Worm (Caenorhabditis elegans): ENCODE results near the gene hsp-4.

DNA sequence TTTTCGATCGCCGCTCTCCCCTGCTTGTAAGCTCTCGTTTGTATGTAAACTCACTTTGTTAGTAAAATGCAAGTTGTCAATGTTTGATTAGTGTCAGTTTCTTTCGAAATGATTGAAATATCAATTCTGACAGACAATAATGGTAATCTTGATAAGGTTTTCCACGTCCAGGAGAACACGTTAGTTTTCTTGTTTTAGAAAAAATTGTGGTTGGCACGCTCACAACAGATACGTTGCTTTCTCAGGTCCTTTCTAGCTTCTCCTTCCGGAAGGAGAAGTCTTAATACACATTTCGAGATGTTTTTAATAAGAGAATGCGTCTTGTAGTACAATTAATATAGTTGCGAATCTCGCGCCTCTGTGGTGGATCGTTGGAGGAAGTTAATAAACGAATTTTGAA, 16.3 kb upstream of the hsp-4 start, which contains the start of gene F43E2.6:
- TF ChIP-seq ztf-11 (tag; optimal IDR thresholded peaks at IDR 0.05), result no peak
- no peak for TF ChIP-seq jun-1 (tag; optimal IDR thresholded peaks at IDR 0.05)
- no peak for TF ChIP-seq nhr-43 (tag; optimal IDR thresholded peaks at IDR 0.05; ENCODE audit: poor library complexity, severe bottlenecking)
- no peak for TF ChIP-seq fos-1 (tag; optimal IDR thresholded peaks at IDR 0.05)
- TF ChIP-seq nhr-76 (tag; optimal IDR thresholded peaks at IDR 0.05), result no peak
- TF ChIP-seq fkh-10 (GFP tag; optimal IDR thresholded peaks at IDR 0.05), result no peak
- no peak for TF ChIP-seq nhr-237 (tag; optimal IDR thresholded peaks at IDR 0.05)
- TF ChIP-seq lin-15B (tag; optimal IDR thresholded peaks at IDR 0.05), result no peak
- TF ChIP-seq elt-3 (tag; optimal IDR thresholded peaks at IDR 0.05), result no peak
- no peak for TF ChIP-seq egl-5 (tag; optimal IDR thresholded peaks at IDR 0.05)
- TF ChIP-seq nfya-1 (tag; optimal IDR thresholded peaks at IDR 0.05; ENCODE audit: insufficient read depth), result no peak
- TF ChIP-seq lin-39 (tag; optimal IDR thresholded peaks at IDR 0.05), result no peak
- TF ChIP-seq ceh-9 (tag; optimal IDR thresholded peaks at IDR 0.05), result no peak
- no peak for TF ChIP-seq unc-62 (GFP tag; optimal IDR thresholded peaks at IDR 0.05)
